Worm (Caenorhabditis elegans): ENCODE measurements around the gene K08E4.8.

- TF ChIP-seq C08G9.2 (tag; optimal IDR thresholded peaks at IDR 0.05), result no peak
- no peak for TF ChIP-seq nhr-11 (tag; optimal IDR thresholded peaks at IDR 0.05)
- TF ChIP-seq hlh-30 (tag; optimal IDR thresholded peaks at IDR 0.05; ENCODE audit: insufficient read depth), result no peak
Measured at ce11 chrIV:12051049-12051792, 9.9 kb downstream of the K08E4.8 start, which contains the start of the genes bre-5 and spt-5.

Measured in whole organism, late embryonic.